Worm (Caenorhabditis elegans) whole organism, mixed stage, embryonic: ENCODE measurements around the gene gst-42.

Source experiments
- bed-3 ChIP-seq: fragments of 200-800 bp; sonication (Bioruptor generic); optimal IDR thresholded peaks from 3 replicates; lab custom pipeline; 2018; ENCODE audit warnings: mild to moderate bottlenecking, missing genetic modification characterization, moderate library complexity, missing compliant biosample characterization
- blmp-1 ChIP-seq: fragments of 150-350 bp; optimal IDR thresholded peaks from 2 replicates; lab custom pipeline; 2014; ENCODE audit warnings: missing biosample characterization, missing genetic modification characterization
- flh-1 ChIP-seq: fragments of 200-800 bp; sonication (Bioruptor generic); optimal IDR thresholded peaks from 2 replicates; lab custom pipeline; 2018; ENCODE audit warnings: mild to moderate bottlenecking, missing genetic modification characterization, moderate library complexity, missing compliant biosample characterization
- mep-1 ChIP-seq: fragments of 150-350 bp; optimal IDR thresholded peaks from 2 replicates; lab custom pipeline; 2017; ENCODE audit warnings: missing biosample characterization, missing genetic modification reagents, missing genetic modification characterization, inconsistent platforms
- nhr-12 ChIP-seq: fragments of 150-350 bp; optimal IDR thresholded peaks from 2 replicates; lab custom pipeline; 2014; ENCODE audit warnings: missing biosample characterization, missing genetic modification characterization
- nhr-2 ChIP-seq: fragments of 150-350 bp; optimal IDR thresholded peaks from 2 replicates; lab custom pipeline; 2014; ENCODE audit warnings: missing biosample characterization, missing genetic modification characterization
- nhr-76 ChIP-seq: sonication (generic microtip); optimal IDR thresholded peaks from 2 replicates; lab custom pipeline; 2017; ENCODE audit warnings: missing biosample characterization, missing genetic modification characterization
- unc-120 ChIP-seq: sonication (generic microtip); optimal IDR thresholded peaks from 2 replicates; lab custom pipeline; 2017; ENCODE audit warnings: missing genetic modification characterization, missing compliant biosample characterization; ENCODE audit not compliant: poor library complexity, severe bottlenecking

Gene gst-42

ce11 chrX:11679211-11679977 lies 48.3 kb downstream of the gst-42 start:
- TF ChIP-seq nhr-2 (tag; lab: Kevin White, UChicago) = no peak
- TF ChIP-seq bed-3 (GFP tag; lab: Kevin White, UChicago) = no peak
- TF ChIP-seq mep-1 (tag; lab: Kevin White, UChicago) = no peak
- TF ChIP-seq nhr-12 (tag; lab: Kevin White, UChicago) = no peak
- TF ChIP-seq nhr-76 (tag; lab: Kevin White, UChicago) = no peak
- no peak for TF ChIP-seq blmp-1 (tag; lab: Kevin White, UChicago)
- TF ChIP-seq flh-1 (GFP tag; lab: Kevin White, UChicago) = no peak
- TF ChIP-seq unc-120 (tag; lab: Kevin White, UChicago) = no peak
